Worm (Caenorhabditis elegans): ENCODE measurements around the gene T27E4.7.

- TF ChIP-seq ama-1 (optimal IDR thresholded peaks at IDR 0.05) (no peak), ceh-36 (tag; optimal IDR thresholded peaks at IDR 0.05) (no peak), hnd-1 (tag; optimal IDR thresholded peaks at IDR 0.05) (no peak), F13C5.2 (tag; optimal IDR thresholded peaks at IDR 0.05) (no peak), pes-1 (GFP tag; IDR thresholded peaks at IDR 0.05) (no peak), tra-4 (tag; optimal IDR thresholded peaks at IDR 0.05) (no peak), flt-1 (GFP tag; IDR thresholded peaks at IDR 0.05) (no peak), scrt-1 (GFP tag; IDR thresholded peaks at IDR 0.05) (no peak), sea-1 (GFP tag; conservative IDR thresholded peaks at IDR 0.05) (no peak), ets-7 (tag; optimal IDR thresholded peaks at IDR 0.05) (no peak), ceh-13 (GFP tag; optimal IDR thresholded peaks at IDR 0.05) (no peak), aly-1 (tag; optimal IDR thresholded peaks at IDR 0.05) (no peak), tbx-11 (GFP tag; IDR thresholded peaks at IDR 0.05) (no peak)
Observed at ce11 chrV:9122004-9122403, 45.9 kb upstream of the T27E4.7 start, which contains the start of gene F21C10.13.
